Fruit fly (Drosophila melanogaster): ENCODE results near the gene CG34112.

Gene CG34112

dm6 chr3R:4403706-4404392 is 9.8 kb upstream of the CG34112 start (continued):
- TF ChIP-seq Eip75B (GFP tag; optimal IDR thresholded peaks at IDR 0.05) = peak; percentile 57
- TF ChIP-seq CG16779 (tag; optimal IDR thresholded peaks at IDR 0.05) = no peak
- TF ChIP-seq CG6163 (GFP tag; IDR thresholded peaks at IDR 0.05) = peak; percentile 65
- TF ChIP-seq CG11294 (GFP tag; IDR thresholded peaks at IDR 0.05) = no peak
- TF ChIP-seq ss (GFP tag; optimal IDR thresholded peaks at IDR 0.05) = peak; percentile 29 to 36
- peak; percentile 50 for TF ChIP-seq CG32006 (GFP tag; optimal IDR thresholded peaks at IDR 0.05)
- peak; percentile 49 for TF ChIP-seq CG6792 (GFP tag; optimal IDR thresholded peaks at IDR 0.05)
- peak; percentile 0 for TF ChIP-seq Ets96B (tag; optimal IDR thresholded peaks at IDR 0.05)
- TF ChIP-seq Lpt (GFP tag; optimal IDR thresholded peaks at IDR 0.05) = no peak
- TF ChIP-seq Blimp-1 (GFP tag; optimal IDR thresholded peaks at IDR 0.05) = peak; percentile 94
- TF ChIP-seq Eip78C (GFP tag) = peak; percentile 86
- TF ChIP-seq fkh (GFP tag; optimal IDR thresholded peaks at IDR 0.05) = no peak
- peak; percentile 1 to 43 for TF ChIP-seq salr (GFP tag; optimal IDR thresholded peaks at IDR 0.05)
- no peak for TF ChIP-seq spab (GFP tag; optimal IDR thresholded peaks at IDR 0.05)
- TF ChIP-seq Hr39 (GFP tag; optimal IDR thresholded peaks at IDR 0.05) = no peak
- no peak for TF ChIP-seq fd59A (GFP tag; optimal IDR thresholded peaks at IDR 0.05)

- TF ChIP-seq eg (GFP tag; IDR thresholded peaks at IDR 0.05) = peak; percentile 51; the same call in 1 of the 3 replicates
- TF ChIP-seq CG32006 (GFP tag; optimal IDR thresholded peaks at IDR 0.05) = no peak
- no peak for TF ChIP-seq Sox15 (GFP tag; optimal IDR thresholded peaks at IDR 0.05)
- TF ChIP-seq CG11902 (GFP tag; optimal IDR thresholded peaks at IDR 0.05) = no peak
- no peak for TF ChIP-seq CG15336 (GFP tag; IDR thresholded peaks at IDR 0.05)
- TF ChIP-seq CG8632 (GFP tag; optimal IDR thresholded peaks at IDR 0.05) = no peak
- no peak for TF ChIP-seq CG8319 (GFP tag; optimal IDR thresholded peaks at IDR 0.05)
- TF ChIP-seq CG16779 (tag; optimal IDR thresholded peaks at IDR 0.05) = peak; percentile 7
- TF ChIP-seq Ets21C (GFP tag; optimal IDR thresholded peaks at IDR 0.05) = no peak
- TF ChIP-seq Sox102F (GFP tag; optimal IDR thresholded peaks at IDR 0.05) = no peak
- TF ChIP-seq dsx (GFP tag; optimal IDR thresholded peaks at IDR 0.05; ENCODE audit: poor library complexity, severe bottlenecking) = peak; percentile 49
- peak; percentile 8 for TF ChIP-seq vri (GFP tag; optimal IDR thresholded peaks at IDR 0.05)
- TF ChIP-seq Hr38 (GFP tag; optimal IDR thresholded peaks at IDR 0.05) = no peak
- TF ChIP-seq Sox14 (GFP tag; optimal IDR thresholded peaks at IDR 0.05) = no peak
- TF ChIP-seq Lpt (GFP tag; optimal IDR thresholded peaks at IDR 0.05) = no peak
- TF ChIP-seq CG10631 (GFP tag; optimal IDR thresholded peaks at IDR 0.05) = peak; percentile 21
- no peak for TF ChIP-seq fd59A (GFP tag; optimal IDR thresholded peaks at IDR 0.05)
- 0 out of 3 replicates have a peak, but pooled peaks have one; percentile 27 for TF ChIP-seq CG8119 (GFP tag; IDR thresholded peaks at IDR 0.05)
- no peak for TF ChIP-seq OdsH (GFP tag; optimal IDR thresholded peaks at IDR 0.05)
- peak; percentile 17 for TF ChIP-seq esn (GFP tag; optimal IDR thresholded peaks at IDR 0.05)
- TF ChIP-seq CG6808 (GFP tag; optimal IDR thresholded peaks at IDR 0.05) = no peak
- no peak for TF ChIP-seq acj6 (GFP tag; optimal IDR thresholded peaks at IDR 0.05)
- TF ChIP-seq Blimp-1 (GFP tag; optimal IDR thresholded peaks at IDR 0.05) = no peak
- no peak for TF ChIP-seq spab (GFP tag; optimal IDR thresholded peaks at IDR 0.05)
- TF ChIP-seq lz (GFP tag; optimal IDR thresholded peaks at IDR 0.05) = peak; percentile 35
- TF ChIP-seq salr (GFP tag; optimal IDR thresholded peaks at IDR 0.05) = no peak
- peak; percentile 15 for TF ChIP-seq Eip93F (GFP tag; optimal IDR thresholded peaks at IDR 0.05)
- TF ChIP-seq pdm3 (GFP tag; optimal IDR thresholded peaks at IDR 0.05) = no peak
- no peak for TF ChIP-seq fd85E (GFP tag; optimal IDR thresholded peaks at IDR 0.05)
- TF ChIP-seq CG6792 (GFP tag; optimal IDR thresholded peaks at IDR 0.05) = no peak
- no peak for TF ChIP-seq Ets96B (tag; optimal IDR thresholded peaks at IDR 0.05)
- TF ChIP-seq CG3919 (GFP tag; optimal IDR thresholded peaks at IDR 0.05) = no peak
- no peak for TF ChIP-seq Hr4 (GFP tag; optimal IDR thresholded peaks at IDR 0.05)
- TF ChIP-seq CG6854 (GFP tag; optimal IDR thresholded peaks at IDR 0.05) = no peak
- peak; percentile 26 for TF ChIP-seq Met (GFP tag; optimal IDR thresholded peaks at IDR 0.05)
- peak; percentile 92 for TF ChIP-seq svp (GFP tag)
- no peak for TF ChIP-seq CG11294 (GFP tag; IDR thresholded peaks at IDR 0.05)
- TF ChIP-seq achi (GFP tag; optimal IDR thresholded peaks at IDR 0.05) = peak; percentile 99
- TF ChIP-seq CG4318 (GFP tag; optimal IDR thresholded peaks at IDR 0.05) = no peak
- peak; percentile 59; the same call in 2 of the 3 replicates for TF ChIP-seq CG6163 (GFP tag; IDR thresholded peaks at IDR 0.05)
- peak; percentile 22 for TF ChIP-seq topi (GFP tag; optimal IDR thresholded peaks at IDR 0.05)
Measured at dm6 chr3R:4402884-4403705, 9.0 kb upstream of the CG34112 start, which contains the start of gene lost. Gene lost, plus strand, starts transcription at chr3R:4403076.

Measured in whole organism, prepupa.